Worm (Caenorhabditis elegans): ENCODE data around the gene Y44A6B.3.

DNA sequence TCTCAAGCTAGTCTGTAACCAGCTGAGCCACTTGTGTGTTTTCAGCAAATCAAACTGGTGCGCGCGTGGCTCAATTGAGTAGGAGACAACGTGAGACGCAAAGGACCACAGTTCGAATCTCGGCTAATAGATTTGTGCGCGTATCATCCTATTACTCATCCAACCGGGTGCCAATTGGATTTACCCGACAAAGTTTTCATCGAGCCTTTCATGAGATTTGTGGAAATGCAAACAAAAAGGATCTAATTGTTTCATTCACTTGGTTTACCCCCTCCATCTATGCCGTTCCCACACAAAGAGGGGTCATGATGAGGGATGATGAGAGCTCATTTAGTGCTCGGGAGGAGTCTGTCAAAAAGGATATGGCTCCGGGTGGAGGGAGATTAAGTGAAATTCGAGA is 16.9 kb upstream of the Y44A6B.3 start:
- no peak for TF ChIP-seq ztf-11 (tag; optimal IDR thresholded peaks at IDR 0.05)
- no peak for TF ChIP-seq skn-1 (tag; optimal IDR thresholded peaks at IDR 0.05)
- TF ChIP-seq fos-1 (tag; optimal IDR thresholded peaks at IDR 0.05) = no peak

Data from whole organism, L1 larva.